Fruit fly (Drosophila melanogaster): ENCODE data around the gene CG43084.

CG43084 gene

dm6 chr3L:15694406-15694805 lies 43.8 kb downstream of the CG43084 start (continued):
- TF ChIP-seq grau (tag; optimal IDR thresholded peaks at IDR 0.05) (no peak), Nf-YB (GFP tag; optimal IDR thresholded peaks at IDR 0.05) (no peak), CG10366 (GFP tag; IDR thresholded peaks at IDR 0.05) (no peak), CG5245 (GFP tag; optimal IDR thresholded peaks at IDR 0.05) (no peak), CG1647 (GFP tag; optimal IDR thresholded peaks at IDR 0.05) (no peak), Awh (GFP tag; IDR thresholded peaks at IDR 0.05) (no peak), Ets65A (GFP tag) (no peak), Asciz (GFP tag; optimal IDR thresholded peaks at IDR 0.05) (peak; percentile 24), p53 (GFP tag; optimal IDR thresholded peaks at IDR 0.05) (no peak), CG11085 (GFP tag; IDR thresholded peaks at IDR 0.05) (no peak), CG18262 (tag; optimal IDR thresholded peaks at IDR 0.05) (no peak), usp (GFP tag; optimal IDR thresholded peaks at IDR 0.05) (no peak), hth (optimal IDR thresholded peaks at IDR 0.05) (no peak), CG4617 (GFP tag; optimal IDR thresholded peaks at IDR 0.05; ENCODE audit: borderline replicate concordance) (no peak), CG2129 (GFP tag; IDR thresholded peaks at IDR 0.05; ENCODE audit: partially characterized antibody) (no peak), bsh (GFP tag; optimal IDR thresholded peaks at IDR 0.05) (no peak), CG7556 (GFP tag; optimal IDR thresholded peaks at IDR 0.05) (no peak), z (GFP tag; IDR thresholded peaks at IDR 0.05) (no peak), CG6791 (GFP tag; IDR thresholded peaks at IDR 0.05; ENCODE audit: partially characterized antibody) (no peak), CG3281 (GFP tag; optimal IDR thresholded peaks at IDR 0.05) (no peak), ash1 (GFP tag; optimal IDR thresholded peaks at IDR 0.05) (no peak), ERR (GFP tag; optimal IDR thresholded peaks at IDR 0.05) (no peak), fd64A (GFP tag; optimal IDR thresholded peaks at IDR 0.05) (no peak), rib (GFP tag; IDR thresholded peaks at IDR 0.05) (no peak), CG2712 (tag; optimal IDR thresholded peaks at IDR 0.05) (no peak), oc (tag; optimal IDR thresholded peaks at IDR 0.05) (peak; percentile 48), Bdp1 (GFP tag; optimal IDR thresholded peaks at IDR 0.05) (no peak), CG31388 (GFP tag; optimal IDR thresholded peaks at IDR 0.05) (no peak), tap (tag; optimal IDR thresholded peaks at IDR 0.05) (no peak), CG1024 (GFP tag; IDR thresholded peaks at IDR 0.05) (no peak), B-H1 (GFP tag; IDR thresholded peaks at IDR 0.05) (no peak), run (tag; optimal IDR thresholded peaks at IDR 0.05) (no peak), CoRest (tag; optimal IDR thresholded peaks at IDR 0.05) (no peak), CG17361 (GFP tag; IDR thresholded peaks at IDR 0.05) (no peak), jing (GFP tag; optimal IDR thresholded peaks at IDR 0.05) (no peak), CG10565 (GFP tag; optimal IDR thresholded peaks at IDR 0.05) (no peak), dysf (GFP tag; IDR thresholded peaks at IDR 0.05) (0 out of 3 replicates have a peak, but pooled peaks have one; percentile 29), Optix (GFP tag; IDR thresholded peaks at IDR 0.05) (no peak), CG6254 (GFP tag; optimal IDR thresholded peaks at IDR 0.05) (no peak), Hr51 (GFP tag; optimal IDR thresholded peaks at IDR 0.05) (peak in 1 of 2 experiments; percentile 7), slp2 (GFP tag; optimal IDR thresholded peaks at IDR 0.05) (no peak), Sry-δ (GFP tag; optimal IDR thresholded peaks at IDR 0.05) (no peak), ab (GFP tag; optimal IDR thresholded peaks at IDR 0.05) (no peak), row (GFP tag; IDR thresholded peaks at IDR 0.05) (peak; percentile 33; the same call in 1 of the 3 replicates), E2f1 (GFP tag; IDR thresholded peaks at IDR 0.05) (no peak), sqz (GFP tag; optimal IDR thresholded peaks at IDR 0.05) (peak; percentile 21), CG7987 (GFP tag; optimal IDR thresholded peaks at IDR 0.05) (no peak), CG3838 (GFP tag; optimal IDR thresholded peaks at IDR 0.05) (no peak), CG6765 (GFP tag; optimal IDR thresholded peaks at IDR 0.05) (no peak)

Measured in whole organism, embryonic.